Fruit fly (Drosophila melanogaster) whole organism, prepupa: ENCODE measurements around the gene Dus2.

Experiments used
- CG10631 ChIP-seq: fragments of 200-800 bp; sonication (Bioruptor generic); optimal IDR thresholded peaks from 2 replicates; lab custom pipeline; 2016; ENCODE audit warnings: missing biosample characterization, missing genetic modification characterization
- CG11294 ChIP-seq: fragments of 200-800 bp; sonication (Bioruptor generic); IDR thresholded peaks from 2 replicates; pipeline ENCODE4 v1.3.6; 2022; ENCODE audit warnings: missing biosample characterization, missing genetic modification characterization
- CG11902 ChIP-seq: fragments of 200-800 bp; sonication (Bioruptor generic); optimal IDR thresholded peaks from 3 replicates; lab custom pipeline; 2016; ENCODE audit warnings: missing biosample characterization, missing genetic modification characterization
- CG15336 ChIP-seq: fragments of 200-800 bp; sonication (Bioruptor generic); IDR thresholded peaks from 2 replicates; pipeline ENCODE4 v1.3.6; 2022; ENCODE audit warnings: missing biosample characterization, missing genetic modification characterization
- CG1621 ChIP-seq: fragments of 200-800 bp; sonication (Bioruptor generic); optimal IDR thresholded peaks from 3 replicates; lab custom pipeline; 2018; ENCODE audit warnings: missing biosample characterization, mild to moderate bottlenecking, missing genetic modification characterization
- CG16779 ChIP-seq: fragments of 200-800 bp; sonication (Bioruptor generic); optimal IDR thresholded peaks from 3 replicates; lab custom pipeline; 2017; ENCODE audit warnings: missing biosample characterization, mild to moderate bottlenecking, missing genetic modification characterization
- CG32006 ChIP-seq: fragments of 200-800 bp; sonication (Bioruptor generic); optimal IDR thresholded peaks from 3 replicates; lab custom pipeline; 2017; ENCODE audit warnings: missing biosample characterization, mild to moderate bottlenecking, missing genetic modification characterization
- CG34406 ChIP-seq: fragments of 200-800 bp; sonication (Bioruptor generic); optimal IDR thresholded peaks from 3 replicates; lab custom pipeline; 2016; ENCODE audit warnings: missing biosample characterization, missing genetic modification characterization
- CG3919 ChIP-seq: fragments of 200-800 bp; sonication (Bioruptor generic); optimal IDR thresholded peaks from 3 replicates; lab custom pipeline; 2016; ENCODE audit warnings: missing biosample characterization, missing genetic modification characterization
- CG4318 ChIP-seq: fragments of 200-800 bp; sonication (Bioruptor generic); optimal IDR thresholded peaks from 3 replicates; lab custom pipeline; 2017; ENCODE audit warnings: missing biosample characterization, mild to moderate bottlenecking, missing genetic modification characterization
- CG6163 ChIP-seq: fragments of 200-800 bp; sonication (Bioruptor generic); IDR thresholded peaks from 3 replicates; pipeline ENCODE4 v1.3.6; 2022; ENCODE audit warnings: missing biosample characterization, missing genetic modification characterization
- CG6276 ChIP-seq: fragments of 200-800 bp; sonication (Bioruptor generic); optimal IDR thresholded peaks from 2 replicates; lab custom pipeline; 2017; ENCODE audit warnings: missing biosample characterization, mild to moderate bottlenecking, missing genetic modification characterization
- CG6792 ChIP-seq: fragments of 200-800 bp; sonication (Bioruptor generic); optimal IDR thresholded peaks from 3 replicates; lab custom pipeline; 2016; ENCODE audit warnings: missing biosample characterization, missing genetic modification characterization
- CG6808 ChIP-seq: fragments of 200-800 bp; sonication (Bioruptor generic); optimal IDR thresholded peaks from 3 replicates; lab custom pipeline; 2017; ENCODE audit warnings: missing biosample characterization, missing genetic modification characterization, mild to moderate bottlenecking, moderate library complexity, missing genetic modification reagents
- CG8119 ChIP-seq: fragments of 200-800 bp; sonication (Bioruptor generic); IDR thresholded peaks from 3 replicates; pipeline ENCODE4 v1.3.6; 2022; ENCODE audit warnings: missing biosample characterization, missing genetic modification characterization
- CG8632 ChIP-seq: fragments of 200-800 bp; sonication (Bioruptor generic); optimal IDR thresholded peaks from 3 replicates; lab custom pipeline; 2016; ENCODE audit warnings: missing biosample characterization, missing genetic modification characterization
- CG9139 ChIP-seq: fragments of 200-800 bp; sonication (Bioruptor generic); optimal IDR thresholded peaks from 3 replicates; lab custom pipeline; 2017; ENCODE audit warnings: missing biosample characterization, mild to moderate bottlenecking, missing genetic modification characterization
- Eip75B ChIP-seq: fragments of 200-800 bp; sonication (Bioruptor generic); optimal IDR thresholded peaks from 3 replicates; lab custom pipeline; 2016; ENCODE audit warnings: missing biosample characterization, missing genetic modification characterization
- Eip78C ChIP-seq: fragments of 200-800 bp; sonication (Bioruptor generic); peaks from one replicate; lab custom pipeline; 2016; ENCODE audit warnings: missing biosample characterization, missing genetic modification characterization
- Eip93F ChIP-seq: fragments of 200-800 bp; sonication (Bioruptor generic); optimal IDR thresholded peaks from 2 replicates; lab custom pipeline; 2016; ENCODE audit warnings: missing biosample characterization, mild to moderate bottlenecking, missing genetic modification characterization
- Ets21C ChIP-seq: fragments of 200-800 bp; sonication (Bioruptor generic); optimal IDR thresholded peaks from 3 replicates; lab custom pipeline; 2016; ENCODE audit warnings: missing biosample characterization, missing genetic modification characterization
- Hr4 ChIP-seq: fragments of 200-800 bp; sonication (Bioruptor generic); optimal IDR thresholded peaks from 3 replicates; lab custom pipeline; 2016; ENCODE audit warnings: missing biosample characterization, missing genetic modification characterization
- Lpt ChIP-seq: fragments of 200-800 bp; sonication (Bioruptor generic); optimal IDR thresholded peaks from 3 replicates; lab custom pipeline; 2016; ENCODE audit warnings: missing biosample characterization, missing genetic modification characterization
- OdsH ChIP-seq: fragments of 200-800 bp; sonication (Bioruptor generic); optimal IDR thresholded peaks from 3 replicates; lab custom pipeline; 2016; ENCODE audit warnings: missing biosample characterization, missing genetic modification characterization
- Sox14 ChIP-seq: fragments of 200-800 bp; sonication (Bioruptor generic); optimal IDR thresholded peaks from 3 replicates; lab custom pipeline; 2016; ENCODE audit warnings: missing biosample characterization, missing genetic modification characterization
- achi ChIP-seq: fragments of 200-800 bp; sonication (Bioruptor generic); optimal IDR thresholded peaks from 3 replicates; lab custom pipeline; 2016; ENCODE audit warnings: missing biosample characterization, missing genetic modification characterization
- acj6 ChIP-seq: fragments of 200-800 bp; sonication (Bioruptor generic); optimal IDR thresholded peaks from 3 replicates; lab custom pipeline; 2016; ENCODE audit warnings: missing biosample characterization, missing genetic modification characterization
- cyc ChIP-seq: fragments of 200-800 bp; sonication (Bioruptor generic); optimal IDR thresholded peaks from 3 replicates; lab custom pipeline; 2016; ENCODE audit warnings: missing biosample characterization, missing genetic modification characterization
- dac ChIP-seq: fragments of 200-800 bp; sonication (Bioruptor generic); optimal IDR thresholded peaks from 2 replicates; lab custom pipeline; 2017; ENCODE audit warnings: missing biosample characterization, mild to moderate bottlenecking, missing genetic modification characterization
- dsx ChIP-seq: fragments of 200-800 bp; optimal IDR thresholded peaks from 3 replicates; lab custom pipeline; 2019; ENCODE audit warnings: missing biosample characterization, mild to moderate bottlenecking, missing genetic modification characterization, moderate library complexity; ENCODE audit not compliant: poor library complexity, severe bottlenecking
- eg ChIP-seq: fragments of 200-800 bp; sonication (Bioruptor generic); IDR thresholded peaks from 3 replicates; pipeline ENCODE4 v1.3.6; 2022; ENCODE audit warnings: missing biosample characterization, missing genetic modification characterization
- fkh ChIP-seq: fragments of 200-800 bp; sonication (Bioruptor generic); optimal IDR thresholded peaks from 3 replicates; lab custom pipeline; 2017; ENCODE audit warnings: missing biosample characterization, mild to moderate bottlenecking, missing genetic modification characterization, moderate library complexity
- net ChIP-seq: fragments of 200-800 bp; sonication (Bioruptor generic); optimal IDR thresholded peaks from 3 replicates; lab custom pipeline; 2016; ENCODE audit warnings: missing biosample characterization, missing genetic modification characterization
- pdm3 ChIP-seq: fragments of 200-800 bp; sonication (Bioruptor generic); optimal IDR thresholded peaks from 3 replicates; lab custom pipeline; 2016; ENCODE audit warnings: missing biosample characterization, missing genetic modification characterization
- salr ChIP-seq, 2 experiments: fragments of 200-800 bp; sonication (Bioruptor generic); optimal IDR thresholded peaks; 3 replicates each; lab custom pipeline; 2016 to 2018; ENCODE audit warnings: missing biosample characterization in 2 of 2, missing genetic modification characterization in 2 of 2, mild to moderate bottlenecking in 1 of 2
- spab ChIP-seq: fragments of 200-800 bp; sonication (Bioruptor generic); optimal IDR thresholded peaks from 2 replicates; lab custom pipeline; 2017; ENCODE audit warnings: missing biosample characterization, mild to moderate bottlenecking, missing genetic modification characterization, missing genetic modification reagents
- ss ChIP-seq, 2 experiments: fragments of 200-800 bp; sonication (Bioruptor generic); optimal IDR thresholded peaks; 2 replicates in 1 of 2; 3 replicates in 1 of 2; lab custom pipeline; 2017 to 2018; ENCODE audit warnings: mild to moderate bottlenecking in 2 of 2, missing biosample characterization in 2 of 2, missing genetic modification characterization in 2 of 2, moderate library complexity in 1 of 2
- svp ChIP-seq: fragments of 200-800 bp; sonication (Bioruptor generic); peaks from one replicate; lab custom pipeline; 2016; ENCODE audit warnings: missing biosample characterization, missing genetic modification characterization
- vri ChIP-seq: fragments of 200-800 bp; sonication (Bioruptor generic); optimal IDR thresholded peaks from 3 replicates; lab custom pipeline; 2016; ENCODE audit warnings: missing biosample characterization, mild to moderate bottlenecking, missing genetic modification characterization

The Dus2 gene

DNA sequence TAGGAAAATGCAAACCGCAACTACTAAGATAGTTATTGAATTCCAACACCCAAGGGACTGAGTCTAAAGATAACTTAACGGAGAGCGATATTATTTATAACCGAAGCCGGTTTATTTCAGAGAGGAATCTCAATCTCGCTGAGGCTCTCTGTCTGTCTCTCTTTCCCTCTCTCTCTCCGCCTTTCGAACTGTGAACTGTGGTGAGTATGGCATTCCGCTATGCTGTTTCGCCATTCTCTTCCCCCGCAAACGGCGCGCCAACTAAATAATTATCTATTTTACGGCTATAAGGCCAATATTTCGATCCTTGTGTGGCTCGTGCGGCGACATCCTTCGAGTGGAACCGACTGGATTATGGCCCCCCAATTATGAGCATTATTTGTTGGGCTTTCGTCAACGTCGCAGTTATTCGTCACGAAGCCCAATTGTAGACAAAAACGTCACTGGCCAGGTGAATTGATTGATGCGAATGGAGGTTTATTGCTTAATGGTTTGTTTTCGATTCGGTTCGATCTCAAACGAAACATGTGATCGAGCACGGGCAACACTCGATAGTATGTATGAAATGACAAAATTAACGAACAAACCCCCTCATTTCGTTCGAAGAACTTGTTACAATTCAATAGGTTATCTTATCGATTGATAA, 25.5 kb upstream of the Dus2 start:
- TF ChIP-seq CG11294 (no peak), CG1621 (tag; lab: Kevin White, UChicago) (peak; percentile 61), CG6163 (0 out of 3 replicates have a peak, but pooled peaks have one; percentile 42), CG6808 (GFP tag; lab: Kevin White, UChicago) (peak; percentile 1), ss (GFP tag; optimal IDR thresholded peaks at IDR 0.05; lab: Kevin White, UChicago) (peak; percentile 23 to 48), Eip93F (GFP tag; lab: Kevin White, UChicago) (no peak), svp (GFP tag; lab: Kevin White, UChicago) (peak; percentile 47), dsx (GFP tag; lab: Kevin White, UChicago) (peak; percentile 12), CG9139 (GFP tag; lab: Kevin White, UChicago) (peak; percentile 38), Eip78C (GFP tag; lab: Kevin White, UChicago) (peak; percentile 4), CG16779 (no peak), eg (peak; percentile 18; the same call in 1 of the 3 replicates), dac (GFP tag; lab: Kevin White, UChicago) (no peak), achi (GFP tag; lab: Kevin White, UChicago) (no peak), cyc (GFP tag; lab: Kevin White, UChicago) (no peak), Ets21C (GFP tag; lab: Kevin White, UChicago) (no peak), CG8119 (no peak), CG15336 (GFP tag; lab: Robert Waterston, UW) (no peak; the same call in 1 of the 2 replicates)

DNA sequence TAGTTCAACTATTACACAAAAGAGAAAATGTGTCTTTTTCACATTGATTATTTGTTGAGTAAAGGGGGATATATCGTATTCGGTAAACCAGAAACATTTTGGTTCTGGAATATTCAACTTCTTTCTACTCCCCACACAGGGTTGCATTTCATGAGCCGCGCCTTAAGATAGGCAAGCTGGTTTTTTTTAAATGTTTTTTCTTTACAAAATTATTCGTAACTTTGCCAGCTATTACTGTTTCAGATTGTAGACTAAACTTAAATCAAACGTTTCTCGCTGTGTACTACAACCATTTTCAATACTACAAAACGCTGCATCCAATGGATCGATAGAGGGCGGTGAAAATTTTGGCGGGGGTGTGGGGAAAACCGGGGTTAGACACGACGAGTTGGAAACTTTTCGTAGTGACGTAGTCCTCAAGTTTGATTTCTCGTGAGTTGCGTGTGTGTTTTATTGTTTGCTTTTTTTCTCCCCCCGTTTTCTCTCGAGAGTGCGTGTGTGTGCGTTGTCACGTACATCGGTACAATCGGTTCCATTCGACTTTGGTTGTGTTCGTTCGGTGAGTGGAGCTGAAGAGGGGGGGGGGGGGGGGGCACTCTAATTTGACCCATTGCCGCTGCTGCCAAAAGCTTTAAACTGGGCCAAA, 24.2 kb upstream of the Dus2 start:
- peak; percentile 12 for TF ChIP-seq CG10631 (GFP tag; lab: Kevin White, UChicago)
- peak; percentile 16 for TF ChIP-seq Eip75B (GFP tag; lab: Kevin White, UChicago)
- peak; percentile 72 for TF ChIP-seq eg
- peak; percentile 59 for TF ChIP-seq CG4318
- TF ChIP-seq CG6792 (GFP tag; lab: Kevin White, UChicago): no peak
- TF ChIP-seq cyc (GFP tag; lab: Kevin White, UChicago): no peak
- peak; percentile 51 for TF ChIP-seq CG6276 (GFP tag; lab: Kevin White, UChicago)
- TF ChIP-seq CG8632 (GFP tag; lab: Kevin White, UChicago): no peak
- no peak for TF ChIP-seq CG34406 (GFP tag; lab: Kevin White, UChicago)
- peak; percentile 66 for TF ChIP-seq CG15336 (GFP tag; lab: Robert Waterston, UW)
- no peak for TF ChIP-seq Eip93F (GFP tag; lab: Kevin White, UChicago)
- TF ChIP-seq Hr4: peak; percentile 71
- TF ChIP-seq achi (GFP tag; lab: Kevin White, UChicago): peak; percentile 25
- TF ChIP-seq vri (GFP tag; lab: Kevin White, UChicago): no peak
- peak; percentile 54; the same call in 2 of the 3 replicates for TF ChIP-seq CG8119
- no peak for TF ChIP-seq CG9139 (GFP tag; lab: Kevin White, UChicago)
- peak; percentile 42 for TF ChIP-seq OdsH (GFP tag; lab: Kevin White, UChicago)
- peak; percentile 51 for TF ChIP-seq CG6808 (GFP tag; lab: Kevin White, UChicago)
- TF ChIP-seq CG3919 (GFP tag; lab: Kevin White, UChicago): peak; percentile 39
- TF ChIP-seq Lpt (GFP tag; lab: Kevin White, UChicago): peak; percentile 34
- peak; percentile 30 for TF ChIP-seq acj6
- TF ChIP-seq spab: no peak
- peak in 1 of 2 experiments; percentile 30 for TF ChIP-seq salr (GFP tag; optimal IDR thresholded peaks at IDR 0.05; lab: Kevin White, UChicago)
- peak; percentile 2 for TF ChIP-seq Sox14
- peak; percentile 30 for TF ChIP-seq pdm3 (GFP tag; lab: Kevin White, UChicago)
- peak; percentile 55 for TF ChIP-seq dac (GFP tag; lab: Kevin White, UChicago)
- TF ChIP-seq CG32006 (GFP tag; lab: Kevin White, UChicago): peak; percentile 77
- TF ChIP-seq Eip78C (GFP tag; lab: Kevin White, UChicago): peak; percentile 77
- TF ChIP-seq fkh (GFP tag; lab: Kevin White, UChicago): peak; percentile 18
- no peak for TF ChIP-seq CG11902 (GFP tag; lab: Kevin White, UChicago)
- TF ChIP-seq ss (GFP tag; optimal IDR thresholded peaks at IDR 0.05; lab: Kevin White, UChicago): no peak
- peak; percentile 5 for TF ChIP-seq net (GFP tag; lab: Kevin White, UChicago)
- TF ChIP-seq, all 60 proteins: peak for 22
